Worm (Caenorhabditis elegans): Measurements from ENCODE around the gene famh-136.

famh-136 gene

DNA sequence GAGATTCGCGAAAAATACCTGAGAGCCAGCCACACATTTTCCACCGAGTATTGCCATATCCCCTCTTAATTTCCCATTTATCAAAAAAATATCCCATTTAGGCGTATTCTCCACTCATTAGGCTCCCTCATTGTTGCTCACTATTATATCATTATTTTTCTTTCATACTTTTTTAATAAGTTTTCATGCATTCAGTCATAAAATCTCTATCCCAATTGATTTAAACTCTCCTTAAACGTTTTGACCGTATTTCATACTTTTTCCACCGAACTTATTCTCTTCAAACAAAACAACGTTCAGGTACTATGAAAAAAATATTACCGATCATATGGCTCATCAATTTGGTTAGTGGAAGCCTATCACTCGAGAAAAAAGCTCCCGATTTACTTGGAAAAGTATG is 2.4 kb downstream of the famh-136 start, which contains the start of gene lnkn-1:
Gene lnkn-1 (plus strand): TSS at position 301 of the 400 bp plus-strand sequence.
- no peak for TF ChIP-seq lsy-2 (tag; optimal IDR thresholded peaks at IDR 0.05)
- no peak for TF ChIP-seq gei-8 (GFP tag; optimal IDR thresholded peaks at IDR 0.05)
- TF ChIP-seq nhr-48 (tag; optimal IDR thresholded peaks at IDR 0.05) = no peak
- no peak for TF ChIP-seq ceh-28 (tag; optimal IDR thresholded peaks at IDR 0.05)
- no peak for TF ChIP-seq Y105C5A.15 (GFP tag; IDR thresholded peaks at IDR 0.05)
- no peak for TF ChIP-seq daf-12 (tag; optimal IDR thresholded peaks at IDR 0.05)
- TF ChIP-seq ceh-32 (tag; optimal IDR thresholded peaks at IDR 0.05; ENCODE audit: poor library complexity) = no peak
- TF ChIP-seq mxl-2 (GFP tag; conservative IDR thresholded peaks at IDR 0.05) = no peak
- no peak for TF ChIP-seq pha-4 (GFP tag; IDR thresholded peaks at IDR 0.05)
- TF ChIP-seq pha-4 (tag; optimal IDR thresholded peaks at IDR 0.05) = no peak
- no peak for TF ChIP-seq aha-1 (tag)
- no peak for TF ChIP-seq ceh-20 (GFP tag; IDR thresholded peaks at IDR 0.05)
- TF ChIP-seq ZK546.5 (tag; optimal IDR thresholded peaks at IDR 0.05) = no peak
- TF ChIP-seq arid-1 (GFP tag; conservative IDR thresholded peaks at IDR 0.05) = no peak
- TF ChIP-seq F37D6.2 (tag; optimal IDR thresholded peaks at IDR 0.05) = no peak
- no peak for TF ChIP-seq F49E8.2 (tag; optimal IDR thresholded peaks at IDR 0.05; ENCODE audit: borderline replicate concordance)
- TF ChIP-seq Y75B8A.6 (GFP tag; IDR thresholded peaks at IDR 0.05) = no peak
- no peak for TF ChIP-seq hmg-1.1 (GFP tag; IDR thresholded peaks at IDR 0.05)
- TF ChIP-seq zip-2 (tag; optimal IDR thresholded peaks at IDR 0.05) = no peak
- no peak for TF ChIP-seq Y48G9A.11 (GFP tag; IDR thresholded peaks at IDR 0.05)
- no peak for TF ChIP-seq dmd-9 (GFP tag; IDR thresholded peaks at IDR 0.05)

DNA sequence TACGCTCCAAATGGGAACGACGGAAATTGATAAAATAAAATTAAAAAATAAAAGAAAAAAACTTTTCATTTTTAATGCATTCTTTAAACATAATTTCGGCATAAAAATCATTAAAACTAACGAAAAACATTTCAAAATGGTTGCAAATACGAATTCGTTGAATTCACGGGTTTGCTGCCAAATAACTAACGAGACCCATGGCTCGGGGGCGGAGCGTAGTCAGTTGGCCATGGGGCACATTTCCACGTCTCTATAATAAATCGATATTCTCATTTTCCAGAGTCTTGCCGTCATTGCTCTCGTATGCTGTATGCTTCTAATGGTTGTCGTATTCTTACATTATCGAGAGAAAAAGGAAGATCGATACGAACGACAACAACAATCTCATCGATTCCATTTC is 5.9 kb downstream of the famh-136 start, which contains the start of gene ZK637.4:
Gene ZK637.4 (plus strand): TSS at position 301 of the 400 bp plus-strand sequence.
- TF ChIP-seq sdz-12 (GFP tag; optimal IDR thresholded peaks at IDR 0.05) (no peak), nhr-76 (tag; optimal IDR thresholded peaks at IDR 0.05) (no peak), lin-15B (tag; optimal IDR thresholded peaks at IDR 0.05) (no peak)

DNA sequence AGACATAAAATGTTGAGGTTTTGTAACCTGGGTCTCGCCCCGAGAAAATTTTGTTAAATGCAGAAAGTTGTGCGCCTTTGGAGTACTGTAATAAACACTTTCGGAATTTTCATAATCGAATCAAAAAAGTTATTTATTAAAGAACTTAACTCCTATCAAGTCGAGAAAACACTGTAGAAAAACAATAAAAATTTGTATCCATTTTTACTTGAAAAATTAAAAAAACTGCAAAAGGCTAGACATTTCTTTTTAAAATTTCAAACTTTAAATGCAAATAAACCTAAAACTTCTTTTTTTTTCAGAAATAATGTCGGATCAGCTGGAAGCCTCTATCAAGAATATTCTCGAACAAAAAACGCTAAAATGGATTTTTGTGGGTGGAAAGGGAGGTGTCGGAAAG is 7.2 kb downstream of the famh-136 start, which contains the start of gene asna-1:
Gene asna-1 (plus strand): TSS at position 301 of the 400 bp plus-strand sequence.
- TF ChIP-seq nhr-41 (GFP tag; IDR thresholded peaks at IDR 0.05) (no peak), nhr-11 (tag; optimal IDR thresholded peaks at IDR 0.05) (no peak), ceh-32 (tag; optimal IDR thresholded peaks at IDR 0.05; ENCODE audit: poor library complexity) (no peak), cey-2 (tag; optimal IDR thresholded peaks at IDR 0.05; ENCODE audit: borderline replicate concordance, insufficient read depth) (no peak), vab-7 (GFP tag; IDR thresholded peaks at IDR 0.05) (no peak), R02D3.7 (tag; optimal IDR thresholded peaks at IDR 0.05) (no peak), lin-29 (GFP tag; IDR thresholded peaks at IDR 0.05) (no peak), lim-7 (GFP tag; IDR thresholded peaks at IDR 0.05) (no peak), sdz-12 (GFP tag; optimal IDR thresholded peaks at IDR 0.05) (no peak), dpl-1 (GFP tag; optimal IDR thresholded peaks at IDR 0.05) (no peak), nhr-77 (tag; optimal IDR thresholded peaks at IDR 0.05) (no peak), dmd-9 (GFP tag; IDR thresholded peaks at IDR 0.05) (no peak), zag-1 (tag; optimal IDR thresholded peaks at IDR 0.05) (no peak), Y48G9A.11 (GFP tag; IDR thresholded peaks at IDR 0.05) (no peak), hlh-30 (tag; optimal IDR thresholded peaks at IDR 0.05; ENCODE audit: insufficient read depth) (no peak), hif-1 (tag; optimal IDR thresholded peaks at IDR 0.05) (no peak)

DNA sequence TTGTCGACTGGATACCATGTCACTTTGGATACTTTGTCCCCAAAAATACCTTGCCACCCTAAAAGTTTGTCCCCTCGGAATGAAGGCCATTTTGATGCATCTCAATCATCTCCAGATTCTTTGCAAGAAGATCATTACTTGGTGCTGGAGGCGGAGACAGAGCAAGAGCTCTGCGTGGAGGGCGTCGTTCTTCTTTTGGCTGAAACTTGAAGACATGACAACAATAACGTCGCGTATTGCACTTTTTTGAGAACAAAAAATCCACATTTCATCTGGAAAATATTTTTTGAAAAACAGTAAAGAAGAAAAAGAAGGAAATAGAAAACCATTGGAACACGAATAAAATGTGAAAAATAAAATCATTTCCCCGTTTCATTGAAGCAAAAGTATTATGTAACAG is 10.7 kb downstream of the famh-136 start:
- TF ChIP-seq lin-38 (GFP tag; IDR thresholded peaks at IDR 0.05) (peak; percentile 29; the same call in 1 of the 2 replicates), dmd-8 (GFP tag; IDR thresholded peaks at IDR 0.05) (0 out of 2 replicates have a peak, but pooled peaks have one; percentile 15)

Data from whole organism, L4 larva.